Fruit fly (Drosophila melanogaster): ENCODE data around the gene CG2162.

The CG2162 gene

dm6 chr3L:3074380-3074779, 39.4 kb downstream of the CG2162 start:
- no peak for TF ChIP-seq noc (tag; optimal IDR thresholded peaks at IDR 0.05)

- TF ChIP-seq noc (tag; optimal IDR thresholded peaks at IDR 0.05): no peak
Measured at dm6 chr3L:3074805-3075204, 39.8 kb downstream of the CG2162 start.

dm6 chr3L:3076954-3077353, 42.0 kb downstream of the CG2162 start:
- TF ChIP-seq noc (tag; optimal IDR thresholded peaks at IDR 0.05): no peak

dm6 chr3L:3077568-3078107, 42.6 kb downstream of the CG2162 start:
- TF ChIP-seq noc (tag; optimal IDR thresholded peaks at IDR 0.05): peak; percentile 72

- TF ChIP-seq noc (tag; optimal IDR thresholded peaks at IDR 0.05): peak; percentile 34
Measured at dm6 chr3L:3078398-3079155, 43.6 kb downstream of the CG2162 start.

- no peak for TF ChIP-seq noc (tag; optimal IDR thresholded peaks at IDR 0.05)
Measured at dm6 chr3L:3079156-3079495, 44.1 kb downstream of the CG2162 start.

- no peak for TF ChIP-seq noc (tag; optimal IDR thresholded peaks at IDR 0.05)
Measured at dm6 chr3L:3080084-3080994, 45.3 kb downstream of the CG2162 start.

dm6 chr3L:3081146-3081872, 46.3 kb downstream of the CG2162 start:
- TF ChIP-seq noc (tag; optimal IDR thresholded peaks at IDR 0.05): peak; percentile 99

- no peak for TF ChIP-seq noc (tag; optimal IDR thresholded peaks at IDR 0.05)
Measured at dm6 chr3L:3081966-3082516, 47.0 kb downstream of the CG2162 start.

- peak; percentile 10 for TF ChIP-seq noc (tag; optimal IDR thresholded peaks at IDR 0.05)
Measured at dm6 chr3L:3083329-3084083, 48.5 kb downstream of the CG2162 start.

dm6 chr3L:3089012-3089411, 54.0 kb downstream of the CG2162 start:
- TF ChIP-seq noc (tag; optimal IDR thresholded peaks at IDR 0.05): no peak
